Fruit fly (Drosophila melanogaster): ENCODE results near the gene MED11.

MED11 gene

dm6 chr3L:18789203-18790018, 43.8 kb downstream of the MED11 start (continued):
- TF ChIP-seq row (GFP tag; IDR thresholded peaks at IDR 0.05) (peak; percentile 32; the same call in 2 of the 3 replicates), dmrt99B (tag; optimal IDR thresholded peaks at IDR 0.05) (peak; percentile 51), yki (optimal IDR thresholded peaks at IDR 0.05) (no peak), Dip3 (GFP tag; optimal IDR thresholded peaks at IDR 0.05) (peak; percentile 25), klu (GFP tag; IDR thresholded peaks at IDR 0.05) (no peak), CG10366 (GFP tag; IDR thresholded peaks at IDR 0.05) (no peak; the same call in 1 of the 2 replicates), CHES-1-like (GFP tag; optimal IDR thresholded peaks at IDR 0.05) (no peak), CG8924 (tag; optimal IDR thresholded peaks at IDR 0.05) (peak; percentile 10), CG3726 (GFP tag; IDR thresholded peaks at IDR 0.05) (no peak), gsb-n (tag; optimal IDR thresholded peaks at IDR 0.05) (peak; percentile 7), gro (GFP tag; optimal IDR thresholded peaks at IDR 0.05) (peak; percentile 78), hb (GFP tag; IDR thresholded peaks at IDR 0.05; ENCODE audit: partially characterized antibody) (no peak), Xrp1 (GFP tag; IDR thresholded peaks at IDR 0.05) (peak; percentile 40), Hey (tag; optimal IDR thresholded peaks at IDR 0.05) (peak; percentile 30), Gsc (GFP tag; IDR thresholded peaks at IDR 0.05) (no peak), CG13624 (GFP tag; optimal IDR thresholded peaks at IDR 0.05) (peak; percentile 2), CG12299 (tag; optimal IDR thresholded peaks at IDR 0.05) (peak; percentile 31), CG12104 (GFP tag; optimal IDR thresholded peaks at IDR 0.05) (peak; percentile 48), CG9876 (GFP tag; optimal IDR thresholded peaks at IDR 0.05) (no peak), CG2116 (GFP tag; optimal IDR thresholded peaks at IDR 0.05) (peak; percentile 31), bigmax (GFP tag; optimal IDR thresholded peaks at IDR 0.05) (peak; percentile 36), CG31365 (tag; optimal IDR thresholded peaks at IDR 0.05) (peak; percentile 71), D19B (GFP tag; optimal IDR thresholded peaks at IDR 0.05) (no peak), ab (GFP tag; optimal IDR thresholded peaks at IDR 0.05) (no peak), CG10209 (GFP tag; optimal IDR thresholded peaks at IDR 0.05) (peak; percentile 49), CG16813 (GFP tag; IDR thresholded peaks at IDR 0.05; ENCODE audit: partially characterized antibody) (no peak), dati (GFP tag; IDR thresholded peaks at IDR 0.05) (no peak), CG8089 (GFP tag; optimal IDR thresholded peaks at IDR 0.05) (peak; percentile 24), HHEX (GFP tag; optimal IDR thresholded peaks at IDR 0.05) (peak; percentile 69), NC2α (GFP tag; optimal IDR thresholded peaks at IDR 0.05) (peak; percentile 40), Xbp1 (GFP tag; optimal IDR thresholded peaks at IDR 0.05) (no peak), Hsf (GFP tag; optimal IDR thresholded peaks at IDR 0.05) (no peak), Blimp-1 (GFP tag; optimal IDR thresholded peaks at IDR 0.05) (peak; percentile 64), CG6272 (GFP tag; IDR thresholded peaks at IDR 0.05) (no peak), CG17361 (GFP tag; IDR thresholded peaks at IDR 0.05) (peak; percentile 21; the same call in 1 of the 3 replicates), vfl (GFP tag; optimal IDR thresholded peaks at IDR 0.05) (peak; percentile 11), kni (GFP tag; optimal IDR thresholded peaks at IDR 0.05) (peak; percentile 82), cg (GFP tag; optimal IDR thresholded peaks at IDR 0.05) (peak; percentile 43), chinmo (GFP tag; IDR thresholded peaks at IDR 0.05; ENCODE audit: partially characterized antibody) (peak; percentile 100), Opbp (GFP tag; IDR thresholded peaks at IDR 0.05; ENCODE audit: partially characterized antibody) (no peak), tup (GFP tag; optimal IDR thresholded peaks at IDR 0.05) (no peak), Deaf1 (tag; optimal IDR thresholded peaks at IDR 0.05) (peak; percentile 99), ato (GFP tag; IDR thresholded peaks at IDR 0.05; ENCODE audit: partially characterized antibody) (no peak), Ptx1 (GFP tag; IDR thresholded peaks at IDR 0.05) (0 out of 2 replicates have a peak, but pooled peaks have one; percentile 39), Chrac-16 (GFP tag; optimal IDR thresholded peaks at IDR 0.05) (no peak), Mad (GFP tag; optimal IDR thresholded peaks at IDR 0.05) (no peak), ac (GFP tag; optimal IDR thresholded peaks at IDR 0.05) (no peak), crc (GFP tag; optimal IDR thresholded peaks at IDR 0.05) (no peak), D19A (tag; optimal IDR thresholded peaks at IDR 0.05) (no peak)
